Worm (Caenorhabditis elegans): ENCODE data around the gene K12H6.5.

The K12H6.5 gene

DNA sequence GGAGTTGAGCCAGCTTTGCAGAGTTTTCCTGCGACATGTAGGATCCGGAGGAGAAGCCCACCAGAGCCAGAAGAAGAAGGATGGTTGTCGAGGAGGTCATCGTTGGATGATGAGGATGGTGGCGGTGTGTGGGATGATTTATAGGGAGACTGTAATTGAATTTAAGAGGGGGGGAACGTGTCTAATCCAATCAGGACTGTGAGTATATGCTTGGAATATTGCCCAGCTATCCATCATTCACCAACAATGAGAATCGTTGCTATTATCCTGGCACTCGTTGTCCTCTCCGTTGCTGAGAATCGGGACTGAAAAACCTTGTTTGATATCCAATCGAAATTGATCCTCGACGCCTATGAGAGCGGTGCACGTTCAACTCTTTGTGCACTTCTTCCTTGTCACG, at the start of gene K12H6.5:
K12H6.5 (minus strand) TSS at position 101 of the 400 bp plus-strand sequence.
- TF ChIP-seq Y116A8C.19 (tag; optimal IDR thresholded peaks at IDR 0.05; ENCODE audit: borderline replicate concordance), result no peak
- TF ChIP-seq nhr-90 (tag; optimal IDR thresholded peaks at IDR 0.05; ENCODE audit: poor library complexity), result no peak
- TF ChIP-seq mab-9 (GFP tag; IDR thresholded peaks at IDR 0.05), result no peak
- TF ChIP-seq ces-1 (GFP tag; optimal IDR thresholded peaks at IDR 0.05), result no peak
- TF ChIP-seq lin-35 (GFP tag; optimal IDR thresholded peaks at IDR 0.05), result no peak
- TF ChIP-seq snpc-4 (tag; optimal IDR thresholded peaks at IDR 0.05), result no peak

DNA sequence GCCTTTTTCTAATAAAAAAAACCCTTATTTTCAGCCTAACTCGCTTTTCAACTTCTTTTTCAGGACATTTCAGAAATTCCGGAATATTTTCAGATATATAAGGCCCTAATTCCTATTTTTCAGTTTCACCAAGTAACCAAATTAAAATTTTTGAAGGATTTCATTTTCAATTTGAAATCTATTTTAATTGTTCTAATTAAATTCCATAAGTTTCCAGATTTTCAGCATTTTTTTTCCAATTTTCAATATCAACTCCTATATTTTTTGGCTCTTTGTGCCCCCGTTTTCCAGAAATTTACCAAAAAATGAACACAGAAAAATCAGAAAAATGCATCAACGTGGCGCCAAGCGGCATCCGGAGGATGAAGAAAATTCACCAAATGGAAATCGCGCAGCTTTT, 48.8 kb upstream of the K12H6.5 start, which contains the start of gene Y110A2AL.1:
Y110A2AL.1 (plus strand) TSS at position 301 of the 400 bp plus-strand sequence.
- TF ChIP-seq egl-13 (tag; optimal IDR thresholded peaks at IDR 0.05), result no peak
- TF ChIP-seq zag-1 (tag; optimal IDR thresholded peaks at IDR 0.05), result no peak
- TF ChIP-seq lin-14 (GFP tag; optimal IDR thresholded peaks at IDR 0.05), result no peak
- no peak for TF ChIP-seq sptf-1 (tag; optimal IDR thresholded peaks at IDR 0.05)
- no peak for TF ChIP-seq nhr-90 (tag; optimal IDR thresholded peaks at IDR 0.05; ENCODE audit: poor library complexity)
- TF ChIP-seq hlh-4 (tag; optimal IDR thresholded peaks at IDR 0.05), result no peak
- no peak for TF ChIP-seq tbx-2 (tag; optimal IDR thresholded peaks at IDR 0.05)
- no peak for TF ChIP-seq lin-39 (tag; optimal IDR thresholded peaks at IDR 0.05)

- TF ChIP-seq ets-5 (GFP tag; IDR thresholded peaks at IDR 0.05) (no peak), ceh-88 (GFP tag; IDR thresholded peaks at IDR 0.05) (no peak), snpc-4 (tag; optimal IDR thresholded peaks at IDR 0.05) (no peak), mdl-1 (tag; optimal IDR thresholded peaks at IDR 0.05) (no peak), ceh-90 (tag; optimal IDR thresholded peaks at IDR 0.05) (no peak), ceh-63 (GFP tag; optimal IDR thresholded peaks at IDR 0.05) (no peak), lsy-2 (tag; optimal IDR thresholded peaks at IDR 0.05) (no peak), tbx-2 (tag; optimal IDR thresholded peaks at IDR 0.05) (no peak), hlh-17 (GFP tag; optimal IDR thresholded peaks at IDR 0.05; ENCODE audit: borderline replicate concordance) (no peak), sox-4 (tag; optimal IDR thresholded peaks at IDR 0.05) (no peak), pax-3 (tag; optimal IDR thresholded peaks at IDR 0.05) (no peak)
Observed at ce11 chrII:2871816-2872215, 45.8 kb upstream of the K12H6.5 start, which contains the start of gene Y110A2AL.10. Y110A2AL.10 (minus strand) TSS chrII:2871916.

- no peak for TF ChIP-seq Y116A8C.19 (tag; optimal IDR thresholded peaks at IDR 0.05; ENCODE audit: borderline replicate concordance)
Observed at ce11 chrII:2867701-2868100, 41.7 kb upstream of the K12H6.5 start, which contains the start of gene Y110A2AL.2. Y110A2AL.2 (plus strand) TSS chrII:2868001.

DNA sequence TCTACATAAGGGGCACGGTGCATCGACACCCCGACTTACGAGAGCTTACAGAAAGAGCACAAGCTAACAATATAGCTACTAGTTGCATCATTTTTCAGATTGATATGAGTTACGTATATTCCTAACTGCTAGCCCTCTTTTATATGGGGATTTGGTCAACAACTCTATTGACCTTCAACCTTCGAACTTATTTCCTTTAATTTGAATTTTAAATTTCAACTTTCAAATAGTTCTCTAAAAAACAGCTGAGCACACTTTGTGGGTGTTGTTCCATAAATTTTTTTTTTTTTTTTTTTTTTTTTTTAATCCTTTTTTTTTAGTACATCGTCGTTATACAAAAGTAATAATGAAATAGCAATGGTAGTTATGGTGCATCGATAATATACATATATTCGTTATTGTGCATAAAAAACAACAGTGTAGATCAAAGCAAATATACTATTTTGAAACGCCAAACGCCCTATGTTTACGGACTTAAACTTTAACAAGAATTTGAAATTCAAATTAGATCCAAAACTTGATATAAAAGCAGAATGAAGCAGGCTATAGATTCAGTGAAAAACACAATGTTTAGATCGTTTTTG, 40.7 kb upstream of the K12H6.5 start, which contains the start of the genes Y110A2AL.9 and Y110A2AL.3:
Y110A2AL.9 (minus strand) TSS at position 101 of the 584 bp plus-strand sequence.
Y110A2AL.3 (plus strand) TSS at position 534 of the 584 bp plus-strand sequence.
- TF ChIP-seq nhr-19 (GFP tag; conservative IDR thresholded peaks at IDR 0.05) (no peak), C04F5.9 (tag; optimal IDR thresholded peaks at IDR 0.05) (no peak), aha-1 (tag; optimal IDR thresholded peaks at IDR 0.05) (no peak), grh-1 (GFP tag; IDR thresholded peaks at IDR 0.05) (no peak), ces-1 (GFP tag; optimal IDR thresholded peaks at IDR 0.05) (no peak), efl-3 (GFP tag; optimal IDR thresholded peaks at IDR 0.05) (no peak), nhr-85 (tag) (no peak), lir-3 (tag; optimal IDR thresholded peaks at IDR 0.05; ENCODE audit: poor library complexity) (no peak), pax-3 (tag; optimal IDR thresholded peaks at IDR 0.05) (no peak), blmp-1 (tag; optimal IDR thresholded peaks at IDR 0.05) (no peak), tbx-2 (tag; optimal IDR thresholded peaks at IDR 0.05) (no peak)

DNA sequence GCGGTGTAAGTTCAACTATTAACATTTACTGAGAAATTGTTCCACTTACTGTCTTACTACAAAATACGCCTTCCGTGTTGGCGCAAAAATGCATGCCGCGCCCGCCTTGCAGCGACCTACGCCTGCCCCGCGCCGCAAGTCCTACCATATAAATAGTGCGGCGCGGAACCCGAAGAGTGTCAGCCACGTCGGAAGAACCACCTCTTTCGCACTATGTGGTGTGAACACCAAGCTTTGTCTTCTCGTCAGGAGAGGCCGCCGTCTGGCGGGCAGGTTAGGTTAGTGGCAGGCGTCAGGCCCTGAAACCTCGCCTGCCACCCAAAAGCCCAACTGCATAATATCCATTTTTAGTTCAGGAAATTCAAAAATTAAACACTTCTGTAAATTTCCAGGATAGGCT, 39.4 kb upstream of the K12H6.5 start:
- TF ChIP-seq lsy-2 (tag; optimal IDR thresholded peaks at IDR 0.05) (no peak), dsc-1 (tag; optimal IDR thresholded peaks at IDR 0.05) (no peak), nhr-28 (tag; optimal IDR thresholded peaks at IDR 0.05) (no peak), lir-3 (tag; optimal IDR thresholded peaks at IDR 0.05; ENCODE audit: poor library complexity) (no peak), nhr-11 (tag; optimal IDR thresholded peaks at IDR 0.05) (no peak), nhr-19 (GFP tag; conservative IDR thresholded peaks at IDR 0.05) (no peak), nhr-47 (tag; optimal IDR thresholded peaks at IDR 0.05) (no peak), mef-2 (tag; optimal IDR thresholded peaks at IDR 0.05) (no peak), Y116A8C.19 (tag; optimal IDR thresholded peaks at IDR 0.05; ENCODE audit: borderline replicate concordance) (no peak), unc-130 (tag; optimal IDR thresholded peaks at IDR 0.05) (no peak), nhr-237 (tag; optimal IDR thresholded peaks at IDR 0.05) (no peak), elt-3 (tag; optimal IDR thresholded peaks at IDR 0.05) (no peak), unc-86 (tag; optimal IDR thresholded peaks at IDR 0.05) (no peak)
